Worm (Caenorhabditis elegans) whole organism, L1 larva: ENCODE data around the gene nhr-181.
A peak's percentile ranks its signal among the peaks of the same experiment; 100 is the strongest.

Experiments used
- C04F5.9 ChIP-seq: sonication (generic microtip); optimal IDR thresholded peaks from 2 replicates; lab custom pipeline; 2016; ENCODE audit warnings: missing genetic modification characterization, missing compliant biosample characterization
- F16B12.6 ChIP-seq: fragments of 150-350 bp; optimal IDR thresholded peaks from 2 replicates; lab custom pipeline; 2014; ENCODE audit warnings: missing biosample characterization, missing genetic modification characterization
- aly-2 ChIP-seq: fragments of 150-350 bp; optimal IDR thresholded peaks from 2 replicates; lab custom pipeline; 2014; ENCODE audit warnings: missing biosample characterization, missing genetic modification characterization
- ama-1 ChIP-seq: fragments of 150-350 bp; optimal IDR thresholded peaks from 2 replicates; lab custom pipeline; 2014
- blmp-1 ChIP-seq: fragments of 150-350 bp; optimal IDR thresholded peaks from 2 replicates; lab custom pipeline; 2014; ENCODE audit warnings: missing biosample characterization, missing genetic modification characterization
- ceh-63 ChIP-seq: fragments of 200-800 bp; sonication (Bioruptor generic); optimal IDR thresholded peaks from 2 replicates; lab custom pipeline; 2018; ENCODE audit warnings: mild to moderate bottlenecking, missing genetic modification characterization, missing compliant biosample characterization
- ceh-88 ChIP-seq: fragments of 200-800 bp; sonication (Bioruptor generic); IDR thresholded peaks from 2 replicates; pipeline ENCODE4 v1.3.6; 2022; ENCODE audit warnings: missing genetic modification characterization, missing compliant biosample characterization
- ceh-90 ChIP-seq: sonication (generic microtip); optimal IDR thresholded peaks from 2 replicates; lab custom pipeline; 2016; ENCODE audit warnings: missing genetic modification characterization, missing compliant biosample characterization
- dpl-1 ChIP-seq, 3 experiments: fragments of 150-350 bp in 2 of 3; sonication (generic microtip) in 1 of 3; optimal IDR thresholded peaks; 2 replicates each; lab custom pipeline; 2014 to 2017; ENCODE audit warnings: missing biosample characterization in 3 of 3, missing genetic modification characterization in 3 of 3, missing genetic modification reagents in 3 of 3
- dsc-1 ChIP-seq: sonication (generic microtip); optimal IDR thresholded peaks from 2 replicates; lab custom pipeline; 2016; ENCODE audit warnings: mild to moderate bottlenecking, missing genetic modification characterization, missing compliant biosample characterization
- efl-1 ChIP-seq, 4 experiments: fragments of 150-350 bp; optimal IDR thresholded peaks in 3 of 4; peaks in 1 of 4; 1 replicate in 1 of 4; 2 replicates in 3 of 4; lab custom pipeline; 2014; ENCODE audit warnings: missing biosample characterization in 2 of 4, missing genetic modification characterization in 2 of 4, missing genetic modification reagents in 2 of 4
- efl-3 ChIP-seq: fragments of 200-800 bp; sonication (Bioruptor generic); optimal IDR thresholded peaks from 2 replicates; lab custom pipeline; 2018; ENCODE audit warnings: mild to moderate bottlenecking, missing genetic modification characterization, missing compliant biosample characterization
- egl-13 ChIP-seq: sonication (generic microtip); optimal IDR thresholded peaks from 2 replicates; lab custom pipeline; 2016; ENCODE audit warnings: missing genotype, missing genetic modification reagents, missing genetic modification characterization, missing compliant biosample characterization
- elt-2 ChIP-seq: sonication (generic microtip); optimal IDR thresholded peaks from 2 replicates; lab custom pipeline; 2016; ENCODE audit warnings: missing genetic modification characterization, mild to moderate bottlenecking, inconsistent platforms, missing compliant biosample characterization, missing genetic modification reagents
- elt-3 ChIP-seq, 6 experiments: fragments of 150-350 bp in 1 of 6; sonication (generic microtip); optimal IDR thresholded peaks; 2 replicates each; lab custom pipeline; 2017 to 2018; ENCODE audit warnings: missing biosample characterization in 6 of 6, missing genetic modification characterization in 6 of 6, inconsistent platforms in 1 of 6
- ets-5 ChIP-seq: fragments of 200-800 bp; sonication (Bioruptor generic); IDR thresholded peaks from 2 replicates; pipeline ENCODE4 v1.3.6; 2022; ENCODE audit warnings: missing genetic modification characterization, missing compliant biosample characterization
- fkh-10 ChIP-seq: sonication (generic microtip); optimal IDR thresholded peaks from 2 replicates; lab custom pipeline; 2017; ENCODE audit warnings: missing biosample characterization, missing genetic modification reagents, missing genetic modification characterization
- fkh-8 ChIP-seq: sonication (generic microtip); optimal IDR thresholded peaks from 2 replicates; lab custom pipeline; 2016; ENCODE audit warnings: mild to moderate bottlenecking, missing genetic modification characterization, missing compliant biosample characterization
- hlh-17 ChIP-seq: fragments of 200-800 bp; sonication (Bioruptor generic); optimal IDR thresholded peaks from 2 replicates; lab custom pipeline; 2018; ENCODE audit warnings: missing genetic modification characterization, mild to moderate bottlenecking, missing compliant biosample characterization, moderate library complexity, borderline replicate concordance
- hlh-4 ChIP-seq: sonication (generic microtip); optimal IDR thresholded peaks from 2 replicates; lab custom pipeline; 2016; ENCODE audit warnings: mild to moderate bottlenecking, missing genetic modification characterization, missing compliant biosample characterization
- hpl-2 ChIP-seq: fragments of 150-350 bp; optimal IDR thresholded peaks from 2 replicates; lab custom pipeline; 2014; ENCODE audit warnings: missing biosample characterization, missing genetic modification reagents, missing genetic modification characterization
- isw-1 ChIP-seq: fragments of 200-800 bp; sonication (Bioruptor generic); IDR thresholded peaks from 2 replicates; pipeline ENCODE4 v1.3.6; 2022; ENCODE audit warnings: missing genetic modification characterization, missing compliant biosample characterization
- lin-13 ChIP-seq: fragments of 150-350 bp; optimal IDR thresholded peaks from 2 replicates; lab custom pipeline; 2014; ENCODE audit warnings: missing biosample characterization, missing genetic modification reagents, missing genetic modification characterization
- lin-14 ChIP-seq: fragments of 200-800 bp; sonication (Bioruptor generic); optimal IDR thresholded peaks from 2 replicates; lab custom pipeline; 2018; ENCODE audit warnings: mild to moderate bottlenecking, missing genetic modification characterization, moderate library complexity, missing compliant biosample characterization
- lin-15B ChIP-seq: fragments of 150-350 bp; sonication (generic microtip); optimal IDR thresholded peaks from 3 replicates; lab custom pipeline; 2014; ENCODE audit warnings: missing biosample characterization, missing genetic modification characterization
- lin-35 ChIP-seq, 2 experiments: fragments of 150-350 bp; optimal IDR thresholded peaks; 2 replicates each; lab custom pipeline; 2014; ENCODE audit warnings: missing biosample characterization in 2 of 2, missing genetic modification characterization in 2 of 2, missing genetic modification reagents in 2 of 2
- lin-39 ChIP-seq: fragments of 150-350 bp; optimal IDR thresholded peaks from 2 replicates; lab custom pipeline; 2014; ENCODE audit warnings: missing biosample characterization, missing genetic modification reagents, missing genetic modification characterization
- lir-3 ChIP-seq: sonication (generic microtip); optimal IDR thresholded peaks from 2 replicates; lab custom pipeline; 2016; ENCODE audit warnings: mild to moderate bottlenecking, missing genetic modification characterization, moderate library complexity, missing compliant biosample characterization; ENCODE audit not compliant: poor library complexity
- lsy-2 ChIP-seq, 2 experiments: fragments of 150-350 bp; optimal IDR thresholded peaks; 2 replicates each; lab custom pipeline; 2014; ENCODE audit warnings: missing biosample characterization in 2 of 2, missing genetic modification characterization in 2 of 2
- mdl-1 ChIP-seq, 2 experiments: fragments of 150-350 bp; optimal IDR thresholded peaks; 2 replicates each; lab custom pipeline; 2014 to 2017; ENCODE audit warnings: missing biosample characterization in 2 of 2, missing genetic modification characterization in 2 of 2, inconsistent platforms in 1 of 2
- nhr-237 ChIP-seq: fragments of 150-350 bp; optimal IDR thresholded peaks from 2 replicates; lab custom pipeline; 2014; ENCODE audit warnings: missing biosample characterization, missing genetic modification characterization
- nhr-28 ChIP-seq: fragments of 150-350 bp; optimal IDR thresholded peaks from 2 replicates; lab custom pipeline; 2014; ENCODE audit warnings: missing biosample characterization, missing genetic modification characterization
- nhr-47 ChIP-seq: sonication (generic microtip); optimal IDR thresholded peaks from 2 replicates; lab custom pipeline; 2016; ENCODE audit warnings: mild to moderate bottlenecking, missing genetic modification characterization, moderate library complexity, missing compliant biosample characterization
- nhr-76 ChIP-seq: sonication (generic microtip); optimal IDR thresholded peaks from 2 replicates; lab custom pipeline; 2017; ENCODE audit warnings: missing biosample characterization, missing genetic modification characterization
- nhr-77 ChIP-seq: fragments of 150-350 bp; optimal IDR thresholded peaks from 2 replicates; lab custom pipeline; 2014; ENCODE audit warnings: missing biosample characterization, missing genetic modification characterization
- nhr-84 ChIP-seq: sonication (generic microtip); optimal IDR thresholded peaks from 2 replicates; lab custom pipeline; 2017; ENCODE audit warnings: missing biosample characterization, missing genetic modification characterization
- nhr-85 ChIP-seq: sonication (generic microtip); peaks from one replicate; lab custom pipeline; 2016; ENCODE audit warnings: missing genetic modification characterization, inconsistent platforms, missing compliant biosample characterization
- pax-3 ChIP-seq: fragments of 200-800 bp; sonication (Bioruptor generic); optimal IDR thresholded peaks from 2 replicates; lab custom pipeline; 2018; ENCODE audit warnings: mild to moderate bottlenecking, missing genetic modification characterization, moderate library complexity, missing compliant biosample characterization
- skn-1 ChIP-seq: fragments of 150-350 bp; optimal IDR thresholded peaks from 2 replicates; lab custom pipeline; 2014; ENCODE audit warnings: missing biosample characterization, missing genetic modification characterization
- snpc-4 ChIP-seq: fragments of 150-350 bp; optimal IDR thresholded peaks from 2 replicates; lab custom pipeline; 2014; ENCODE audit warnings: missing biosample characterization, missing genetic modification characterization
- sox-4 ChIP-seq: sonication (generic microtip); optimal IDR thresholded peaks from 2 replicates; lab custom pipeline; 2016; ENCODE audit warnings: missing genetic modification characterization, missing compliant biosample characterization
- sptf-1 ChIP-seq: fragments of 150-350 bp; optimal IDR thresholded peaks from 2 replicates; lab custom pipeline; 2014; ENCODE audit warnings: missing biosample characterization, missing genetic modification characterization
- sup-37 ChIP-seq: fragments of 200-800 bp; sonication (Bioruptor generic); optimal IDR thresholded peaks from 2 replicates; lab custom pipeline; 2018; ENCODE audit warnings: mild to moderate bottlenecking, missing genetic modification characterization, missing compliant biosample characterization
- swsn-7 ChIP-seq: sonication (generic microtip); optimal IDR thresholded peaks from 2 replicates; lab custom pipeline; 2016; ENCODE audit warnings: missing genetic modification characterization, missing compliant biosample characterization
- tbx-2 ChIP-seq: sonication (generic microtip); optimal IDR thresholded peaks from 2 replicates; lab custom pipeline; 2016; ENCODE audit warnings: missing genetic modification characterization, missing compliant biosample characterization
- tlp-1 ChIP-seq: fragments of 150-350 bp; optimal IDR thresholded peaks from 2 replicates; lab custom pipeline; 2014; ENCODE audit warnings: missing biosample characterization, missing genetic modification characterization
- unc-130 ChIP-seq: fragments of 150-350 bp; optimal IDR thresholded peaks from 2 replicates; lab custom pipeline; 2017; ENCODE audit warnings: missing biosample characterization, missing genetic modification characterization, inconsistent platforms
- unc-30 ChIP-seq: sonication (generic microtip); optimal IDR thresholded peaks from 2 replicates; lab custom pipeline; 2017; ENCODE audit warnings: missing biosample characterization, missing genetic modification characterization
- unc-86 ChIP-seq: sonication (generic microtip); optimal IDR thresholded peaks from 2 replicates; lab custom pipeline; 2016; ENCODE audit warnings: missing genetic modification characterization, missing compliant biosample characterization
- vab-15 ChIP-seq: sonication (generic microtip); optimal IDR thresholded peaks from 2 replicates; lab custom pipeline; 2017; ENCODE audit warnings: missing genotype, mild to moderate bottlenecking, missing genetic modification characterization, missing compliant biosample characterization
- xbp-1 ChIP-seq: sonication (generic microtip); optimal IDR thresholded peaks from 2 replicates; lab custom pipeline; 2016; ENCODE audit warnings: missing genetic modification characterization, missing compliant biosample characterization
- zip-4 ChIP-seq: fragments of 200-800 bp; sonication (Bioruptor generic); optimal IDR thresholded peaks from 2 replicates; lab custom pipeline; 2018; ENCODE audit warnings: mild to moderate bottlenecking, missing genetic modification characterization, moderate library complexity, missing compliant biosample characterization
- ztf-11 ChIP-seq, 2 experiments: sonication (generic microtip); optimal IDR thresholded peaks; 2 replicates each; lab custom pipeline; 2016 to 2017; ENCODE audit warnings: missing genetic modification characterization in 2 of 2, missing biosample characterization in 1 of 2, missing compliant biosample characterization in 1 of 2

Gene nhr-181

ce11 chrV:4131471-4131939 lies 36.7 kb downstream of the nhr-181 start, which contains the start of gene nhr-57:
TSS of gene nhr-57 (plus strand) at chrV:4131889.
- no peak for TF ChIP-seq ets-5 (GFP tag; lab: Robert Waterston, UW)
- peak in 2 of 3 experiments; percentile 16 to 44 for TF ChIP-seq dpl-1 (GFP tag; optimal IDR thresholded peaks at IDR 0.05; lab: Kevin White, UChicago)
- no peak for TF ChIP-seq isw-1 (GFP tag; lab: Robert Waterston, UW)
- TF ChIP-seq skn-1 (tag; lab: Kevin White, UChicago): peak; percentile 92
- TF ChIP-seq C04F5.9 (tag; lab: Kevin White, UChicago): peak; percentile 21
- TF ChIP-seq mdl-1 (tag; optimal IDR thresholded peaks at IDR 0.05; lab: Kevin White, UChicago): peak in 1 of 2 experiments; percentile 77
- TF ChIP-seq nhr-77: peak; percentile 83
- no peak for TF ChIP-seq ztf-11 (tag; optimal IDR thresholded peaks at IDR 0.05; lab: Kevin White, UChicago)
- peak; percentile 20 for TF ChIP-seq unc-130 (tag; lab: Kevin White, UChicago)
- peak; percentile 95 for TF ChIP-seq nhr-85 (tag; lab: Kevin White, UChicago)
- TF ChIP-seq nhr-76 (tag; lab: Kevin White, UChicago): no peak
- TF ChIP-seq vab-15: no peak
- TF ChIP-seq egl-13: no peak
- TF ChIP-seq sup-37: peak; percentile 54
- no peak for TF ChIP-seq lin-39
- no peak for TF ChIP-seq hlh-17 (GFP tag; lab: Kevin White, UChicago)
- TF ChIP-seq hpl-2: no peak
- no peak for TF ChIP-seq snpc-4
- peak; percentile 51 for TF ChIP-seq fkh-8 (tag; lab: Kevin White, UChicago)
- peak in 3 of 6 experiments; percentile 39 to 98 (median 89) for TF ChIP-seq elt-3 (tag; optimal IDR thresholded peaks at IDR 0.05; lab: Kevin White, UChicago)
- no peak for TF ChIP-seq sox-4 (tag; lab: Kevin White, UChicago)
- no peak for TF ChIP-seq zip-4 (GFP tag; lab: Kevin White, UChicago)
- no peak for TF ChIP-seq nhr-28
- TF ChIP-seq ceh-63 (GFP tag; lab: Kevin White, UChicago): no peak
- TF ChIP-seq hlh-4 (tag; lab: Kevin White, UChicago): no peak
- no peak for TF ChIP-seq unc-86 (tag; lab: Kevin White, UChicago)
- TF ChIP-seq swsn-7 (tag; lab: Kevin White, UChicago): peak; percentile 51
- TF ChIP-seq ceh-90 (tag; lab: Kevin White, UChicago): no peak
- no peak for TF ChIP-seq unc-30
- no peak for TF ChIP-seq sptf-1 (tag; lab: Kevin White, UChicago)
- no peak for TF ChIP-seq xbp-1 (tag; lab: Kevin White, UChicago)
- TF ChIP-seq ceh-88: 0 out of 2 replicates have a peak, but pooled peaks have one; percentile 24
- no peak for TF ChIP-seq fkh-10 (GFP tag; lab: Kevin White, UChicago)
- peak; percentile 64 for TF ChIP-seq nhr-47 (tag; lab: Kevin White, UChicago)
- no peak for TF ChIP-seq aly-2
- TF ChIP-seq elt-2 (tag; lab: Kevin White, UChicago): peak; percentile 43
- peak; percentile 50 to 54 for TF ChIP-seq efl-1 (optimal IDR thresholded peaks at IDR 0.05; lab: Kevin White, UChicago)
- TF ChIP-seq efl-1 (GFP tag; optimal IDR thresholded peaks at IDR 0.05 in 1 of 2; lab: Kevin White, UChicago): peak in 1 of 2 experiments; percentile 92
- peak; percentile 93 for TF ChIP-seq blmp-1
- no peak for TF ChIP-seq efl-3 (GFP tag; lab: Kevin White, UChicago)
- TF ChIP-seq lir-3 (tag; lab: Kevin White, UChicago): peak; percentile 53
- TF ChIP-seq F16B12.6 (tag; lab: Kevin White, UChicago): no peak
- TF ChIP-seq lin-13 (GFP tag; lab: Kevin White, UChicago): peak; percentile 9
- peak; percentile 29 to 66 for TF ChIP-seq lin-35 (GFP tag; optimal IDR thresholded peaks at IDR 0.05; lab: Kevin White, UChicago)
- TF ChIP-seq pax-3 (tag; lab: Kevin White, UChicago): peak; percentile 45
- TF ChIP-seq lin-15B (tag; lab: Kevin White, UChicago): no peak
- no peak for TF ChIP-seq nhr-84
- peak; percentile 7 for TF ChIP-seq nhr-237 (tag; lab: Kevin White, UChicago)
- no peak for TF ChIP-seq ama-1
- TF ChIP-seq dsc-1 (tag; lab: Kevin White, UChicago): no peak
- peak; percentile 74 for TF ChIP-seq tbx-2 (tag; lab: Kevin White, UChicago)
- peak; percentile 91 for TF ChIP-seq lin-14 (GFP tag; lab: Kevin White, UChicago)
- no peak for TF ChIP-seq lsy-2 (tag; optimal IDR thresholded peaks at IDR 0.05; lab: Kevin White, UChicago)
- no peak for TF ChIP-seq tlp-1 (tag; lab: Kevin White, UChicago)
